Worm (Caenorhabditis elegans) whole organism, L4 larva: ENCODE results near the gene grl-2.
"Not testable (repeated sequence)": the region's sequence is repeated elsewhere in the genome, so short reads cannot be mapped to it uniquely, and the experiment has no call there.

Experiments
- T20F7.1 ChIP-seq: fragments of 200-800 bp; sonication (Bioruptor generic); optimal IDR thresholded peaks from 2 replicates; lab custom pipeline; 2018; ENCODE audit warnings: mild to moderate bottlenecking, missing genetic modification characterization, missing compliant biosample characterization
- ZK337.2 ChIP-seq: fragments of 200-800 bp; sonication (Bioruptor generic); IDR thresholded peaks from 2 replicates; pipeline ENCODE4 v1.3.6; 2022; ENCODE audit warnings: missing genetic modification reagents, missing genetic modification characterization, missing compliant biosample characterization
- aha-1 ChIP-seq: fragments of 150-350 bp; peaks from one replicate; lab custom pipeline; 2014; ENCODE audit warnings: missing biosample characterization, missing genetic modification characterization
- arid-1 ChIP-seq: fragments of 200-800 bp; sonication (Bioruptor generic); conservative IDR thresholded peaks from 2 replicates; pipeline ENCODE4 v1.3.6; 2022; ENCODE audit warnings: missing genetic modification reagents, missing genetic modification characterization, missing compliant biosample characterization
- ctbp-1 ChIP-seq: fragments of 200-800 bp; sonication (Bioruptor generic); IDR thresholded peaks from 2 replicates; pipeline ENCODE4 v1.3.6; 2022; ENCODE audit warnings: missing genetic modification reagents, missing genetic modification characterization, missing compliant biosample characterization
- daf-19 ChIP-seq: fragments of 200-800 bp; sonication (Bioruptor generic); conservative IDR thresholded peaks from 2 replicates; pipeline ENCODE4 v1.3.6; 2022; ENCODE audit warnings: missing genetic modification characterization, missing compliant biosample characterization
- daf-8 ChIP-seq: fragments of 200-800 bp; sonication (Bioruptor generic); IDR thresholded peaks from 2 replicates; pipeline ENCODE4 v1.3.6; 2022; ENCODE audit warnings: missing genetic modification characterization, missing compliant biosample characterization
- dmd-6 ChIP-seq: fragments of 200-800 bp; sonication (Bioruptor generic); IDR thresholded peaks from 2 replicates; pipeline ENCODE4 v1.3.6; 2022; ENCODE audit warnings: missing genetic modification reagents, missing genetic modification characterization, missing compliant biosample characterization
- dpl-1 ChIP-seq: fragments of 150-350 bp; optimal IDR thresholded peaks from 2 replicates; lab custom pipeline; 2014; ENCODE audit warnings: missing biosample characterization, missing genetic modification reagents, missing genetic modification characterization
- duxl-1 ChIP-seq: sonication (generic microtip); optimal IDR thresholded peaks from 2 replicates; lab custom pipeline; 2016; ENCODE audit warnings: mild to moderate bottlenecking, missing genetic modification characterization, moderate library complexity, missing compliant biosample characterization; ENCODE audit not compliant: poor library complexity
- dve-1 ChIP-seq: sonication (generic microtip); optimal IDR thresholded peaks from 2 replicates; lab custom pipeline; 2017; ENCODE audit warnings: antibody characterized with exemption, mild to moderate bottlenecking, missing genetic modification characterization, missing compliant biosample characterization; ENCODE audit not compliant: insufficient read depth
- fos-1 ChIP-seq: fragments of 150-350 bp; optimal IDR thresholded peaks from 2 replicates; lab custom pipeline; 2014; ENCODE audit warnings: missing biosample characterization, missing genetic modification characterization
- hif-1 ChIP-seq, 2 experiments: sonication (generic microtip); optimal IDR thresholded peaks; 2 replicates each; lab custom pipeline; 2016 to 2017; ENCODE audit warnings: missing compliant biosample characterization in 2 of 2, missing genetic modification characterization in 2 of 2, missing genetic modification reagents in 2 of 2, missing genotype in 2 of 2, mild to moderate bottlenecking in 1 of 2
- hlh-30 ChIP-seq: sonication (generic microtip); optimal IDR thresholded peaks from 2 replicates; lab custom pipeline; 2017; ENCODE audit warnings: antibody characterized with exemption, mild to moderate bottlenecking, missing genetic modification characterization, missing compliant biosample characterization; ENCODE audit not compliant: insufficient read depth
- lim-7 ChIP-seq: fragments of 200-800 bp; sonication (Bioruptor generic); IDR thresholded peaks from 2 replicates; pipeline ENCODE4 v1.3.6; 2022; ENCODE audit warnings: missing genetic modification characterization, missing compliant biosample characterization
- lin-15B ChIP-seq: fragments of 150-350 bp; sonication (generic microtip); optimal IDR thresholded peaks from 3 replicates; lab custom pipeline; 2014; ENCODE audit warnings: missing biosample characterization, missing genetic modification characterization
- lin-29 ChIP-seq: fragments of 200-800 bp; sonication (Bioruptor generic); IDR thresholded peaks from 2 replicates; pipeline ENCODE4 v1.3.6; 2022; ENCODE audit warnings: missing genetic modification reagents, missing genetic modification characterization, missing compliant biosample characterization
- lin-38 ChIP-seq: fragments of 200-800 bp; sonication (Bioruptor generic); IDR thresholded peaks from 2 replicates; pipeline ENCODE4 v1.3.6; 2022; ENCODE audit warnings: missing genetic modification reagents, missing genetic modification characterization, missing compliant biosample characterization
- lsy-2 ChIP-seq, 2 experiments: fragments of 150-350 bp in 1 of 2; sonication (generic microtip) in 1 of 2; optimal IDR thresholded peaks; 2 replicates each; lab custom pipeline; 2014 to 2017; ENCODE audit warnings: missing biosample characterization in 2 of 2, missing genetic modification characterization in 2 of 2
- madf-5 ChIP-seq, 2 experiments: fragments of 200-800 bp; sonication (Bioruptor generic); IDR thresholded peaks; 2 replicates each; pipeline ENCODE4 v1.3.6; 2022; ENCODE audit warnings: missing compliant biosample characterization in 2 of 2, missing genetic modification characterization in 2 of 2
- madf-9 ChIP-seq: fragments of 200-800 bp; sonication (Bioruptor generic); conservative IDR thresholded peaks from 2 replicates; pipeline ENCODE4 v1.3.6; 2022; ENCODE audit warnings: missing genetic modification reagents, missing genetic modification characterization, missing compliant biosample characterization
- mep-1 ChIP-seq: fragments of 150-350 bp; sonication (generic microtip); optimal IDR thresholded peaks from 3 replicates; lab custom pipeline; 2014; ENCODE audit warnings: missing biosample characterization, missing genetic modification characterization
- mes-2 ChIP-seq: sonication (generic microtip); optimal IDR thresholded peaks from 2 replicates; lab custom pipeline; 2016; ENCODE audit warnings: missing genotype, mild to moderate bottlenecking, missing genetic modification characterization, missing compliant biosample characterization; ENCODE audit not compliant: poor library complexity, severe bottlenecking
- mxl-2 ChIP-seq: fragments of 200-800 bp; sonication (Bioruptor generic); conservative IDR thresholded peaks from 2 replicates; pipeline ENCODE4 v1.3.6; 2022; ENCODE audit warnings: missing genetic modification reagents, missing genetic modification characterization, missing compliant biosample characterization
- nhr-11 ChIP-seq: fragments of 150-350 bp; optimal IDR thresholded peaks from 2 replicates; lab custom pipeline; 2014; ENCODE audit warnings: missing biosample characterization, missing genetic modification characterization
- nhr-48 ChIP-seq: sonication (generic microtip); optimal IDR thresholded peaks from 2 replicates; lab custom pipeline; 2016; ENCODE audit warnings: mild to moderate bottlenecking, missing genetic modification characterization, missing compliant biosample characterization
- nhr-6 ChIP-seq: fragments of 150-350 bp; optimal IDR thresholded peaks from 2 replicates; lab custom pipeline; 2014; ENCODE audit warnings: missing biosample characterization, missing genetic modification characterization
- pha-4 ChIP-seq, 2 experiments: fragments of 150-350 bp in 1 of 2; fragments of 200-800 bp in 1 of 2; sonication (Bioruptor generic) in 1 of 2; IDR thresholded peaks in 1 of 2; optimal IDR thresholded peaks in 1 of 2; 2 replicates each; pipeline versions ENCODE4 v1.3.6 to Lab custom; 2014 to 2022; ENCODE audit warnings: missing genetic modification characterization in 2 of 2, missing genetic modification reagents in 2 of 2, missing biosample characterization in 1 of 2, missing compliant biosample characterization in 1 of 2
- php-3 ChIP-seq: fragments of 200-800 bp; sonication (Bioruptor generic); IDR thresholded peaks from 2 replicates; pipeline ENCODE4 v1.3.6; 2022; ENCODE audit warnings: missing genetic modification reagents, missing genetic modification characterization, missing compliant biosample characterization
- snpc-4 ChIP-seq: fragments of 150-350 bp; optimal IDR thresholded peaks from 2 replicates; lab custom pipeline; 2014; ENCODE audit warnings: missing biosample characterization, missing genetic modification characterization
- spr-1 ChIP-seq: sonication (generic microtip); optimal IDR thresholded peaks from 2 replicates; lab custom pipeline; 2016; ENCODE audit warnings: mild to moderate bottlenecking, missing genetic modification characterization, missing compliant biosample characterization
- tra-1 ChIP-seq: fragments of 200-800 bp; sonication (Bioruptor generic); IDR thresholded peaks from 2 replicates; pipeline ENCODE4 v1.3.6; 2022; ENCODE audit warnings: missing genetic modification reagents, missing genetic modification characterization, missing compliant biosample characterization
- unc-62 ChIP-seq, 3 experiments: fragments of 150-350 bp in 1 of 3; sonication (generic microtip); optimal IDR thresholded peaks in 2 of 3; peaks in 1 of 3; 1 replicate in 1 of 3; 2 replicates in 2 of 3; lab custom pipeline; 2014 to 2017; ENCODE audit warnings: missing biosample characterization in 3 of 3, missing genetic modification characterization in 3 of 3, missing genetic modification reagents in 3 of 3, missing genotype in 1 of 3
- vab-7 ChIP-seq: fragments of 200-800 bp; sonication (Bioruptor generic); IDR thresholded peaks from 2 replicates; pipeline ENCODE4 v1.3.6; 2022; ENCODE audit warnings: missing genetic modification reagents, missing genetic modification characterization, missing compliant biosample characterization

Gene grl-2

ce11 chrV:12967925-12968327 is 23.1 kb downstream of the grl-2 start, which contains the start of gene R186.8 (continued):
- TF ChIP-seq mxl-2 (GFP tag; lab: Robert Waterston, UW) (peak; percentile 62), nhr-48 (tag; lab: Kevin White, UChicago) (peak; percentile 60), mes-2 (tag; lab: Kevin White, UChicago) (peak; percentile 79), T20F7.1 (GFP tag; lab: Kevin White, UChicago) (peak; percentile 92), arid-1 (GFP tag; lab: Robert Waterston, UW) (peak; percentile 72), spr-1 (tag; lab: Kevin White, UChicago) (peak; percentile 47), pha-4 (GFP tag; IDR thresholded peaks at IDR 0.05; lab: Robert Waterston, UW) (peak; percentile 77), madf-9 (peak; percentile 70; the same call in 1 of the 2 replicates), mep-1 (tag; lab: Kevin White, UChicago) (peak; percentile 74), daf-8 (GFP tag; lab: Robert Waterston, UW) (0 out of 2 replicates have a peak, but pooled peaks have one; percentile 35), nhr-11 (tag; lab: Kevin White, UChicago) (peak; percentile 37), vab-7 (GFP tag; lab: Robert Waterston, UW) (peak; percentile 71; the same call in 1 of the 2 replicates), lim-7 (0 out of 2 replicates have a peak, but pooled peaks have one; percentile 10), hlh-30 (tag; lab: Kevin White, UChicago) (peak; percentile 43), lin-29 (peak; percentile 70), aha-1 (tag; lab: Kevin White, UChicago) (peak; percentile 96), madf-5 (GFP tag; IDR thresholded peaks at IDR 0.05; lab: Robert Waterston, UW) (peak in 1 of 2 experiments; percentile 48; a peak in 1 of 4 replicates), hif-1 (tag; optimal IDR thresholded peaks at IDR 0.05; lab: Kevin White, UChicago) (peak in 1 of 2 experiments; percentile 56), lin-38 (peak; percentile 99)
- not testable (repeated sequence) for TF ChIP-seq pha-4 (tag; optimal IDR thresholded peaks at IDR 0.05; lab: Kevin White, UChicago)

ce11 chrV:12968555-12968954 is 23.7 kb downstream of the grl-2 start, which contains the start of gene lin-46:
Gene lin-46, plus strand, starts transcription at chrV:12968855.
- TF ChIP-seq unc-62 (GFP tag; optimal IDR thresholded peaks at IDR 0.05 in 1 of 2; lab: Kevin White, UChicago) (no peak), unc-62 (tag; optimal IDR thresholded peaks at IDR 0.05; lab: Kevin White, UChicago) (no peak), daf-19 (GFP tag; lab: Robert Waterston, UW) (no peak), snpc-4 (tag; lab: Kevin White, UChicago) (no peak)

- peak; percentile 74 for TF ChIP-seq T20F7.1 (GFP tag; lab: Kevin White, UChicago)
- no peak for TF ChIP-seq lin-15B (tag; lab: Kevin White, UChicago)
- TF ChIP-seq mes-2 (tag; lab: Kevin White, UChicago): peak; percentile 68
- TF ChIP-seq lsy-2 (tag; optimal IDR thresholded peaks at IDR 0.05; lab: Kevin White, UChicago): peak in 1 of 2 experiments; percentile 90
- TF ChIP-seq fos-1 (tag; lab: Kevin White, UChicago): no peak
- no peak for TF ChIP-seq tra-1
- no peak for TF ChIP-seq unc-62 (GFP tag; optimal IDR thresholded peaks at IDR 0.05 in 1 of 2; lab: Kevin White, UChicago)
- TF ChIP-seq unc-62 (tag; optimal IDR thresholded peaks at IDR 0.05; lab: Kevin White, UChicago): no peak
- no peak for TF ChIP-seq duxl-1 (tag; lab: Kevin White, UChicago)
- TF ChIP-seq dpl-1 (GFP tag; lab: Kevin White, UChicago): peak; percentile 50
- no peak for TF ChIP-seq dmd-6 (GFP tag; lab: Robert Waterston, UW)
- TF ChIP-seq ctbp-1 (GFP tag; lab: Robert Waterston, UW): no peak
- TF ChIP-seq ZK337.2 (GFP tag; lab: Robert Waterston, UW): no peak
- no peak for TF ChIP-seq php-3 (GFP tag; lab: Robert Waterston, UW)
- TF ChIP-seq nhr-6 (tag; lab: Kevin White, UChicago): peak; percentile 44
- TF ChIP-seq mep-1 (tag; lab: Kevin White, UChicago): peak; percentile 19
- TF ChIP-seq lin-38: peak; percentile 75
- peak; percentile 34 for TF ChIP-seq dve-1
Observed at ce11 chrV:12970575-12971160, 25.8 kb downstream of the grl-2 start, which contains the start of gene pnn-1. Gene pnn-1, plus strand, starts transcription at chrV:12971110.
